Worm (Caenorhabditis elegans): ENCODE data around the gene F58A6.2.

F58A6.2 gene

DNA sequence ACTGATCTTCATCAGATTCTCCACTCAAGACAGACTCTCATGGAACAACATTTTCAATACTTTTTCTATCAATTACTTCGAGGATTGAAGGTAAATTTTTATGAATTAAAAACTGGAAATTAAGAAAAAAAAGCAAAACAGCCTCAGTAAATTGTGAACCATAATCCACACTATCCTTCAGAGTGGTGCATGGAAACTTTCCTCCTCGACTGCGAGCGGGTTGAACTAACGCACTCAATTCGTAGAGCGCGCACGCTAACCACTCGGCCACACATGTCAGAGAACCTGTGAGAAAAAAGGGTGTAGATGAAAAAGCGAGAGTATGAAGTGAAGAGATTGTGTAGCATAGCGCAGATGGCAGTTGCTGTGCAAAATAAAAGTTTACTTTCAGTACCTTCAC, 31.5 kb upstream of the F58A6.2 start:
- peak; percentile 98 for TF ChIP-seq sox-4 (tag; optimal IDR thresholded peaks at IDR 0.05)
- TF ChIP-seq madf-2 (tag; optimal IDR thresholded peaks at IDR 0.05): peak; percentile 96
- peak; percentile 98 for TF ChIP-seq ceh-6 (GFP tag; optimal IDR thresholded peaks at IDR 0.05)
- TF ChIP-seq fax-1 (tag; optimal IDR thresholded peaks at IDR 0.05): peak; percentile 95
- peak; percentile 94 for TF ChIP-seq lin-11 (tag; optimal IDR thresholded peaks at IDR 0.05)
- peak; percentile 96 for TF ChIP-seq hlh-15 (tag; optimal IDR thresholded peaks at IDR 0.05)
- no peak for TF ChIP-seq pax-1 (tag; optimal IDR thresholded peaks at IDR 0.05)
- peak; percentile 96 for TF ChIP-seq dmd-4 (tag; optimal IDR thresholded peaks at IDR 0.05; ENCODE audit: borderline replicate concordance)
- peak; percentile 92 for TF ChIP-seq npax-4 (tag; optimal IDR thresholded peaks at IDR 0.05)
- TF ChIP-seq tbx-7 (tag; optimal IDR thresholded peaks at IDR 0.05): peak; percentile 75
- peak; percentile 81 for TF ChIP-seq ceh-31 (tag; optimal IDR thresholded peaks at IDR 0.05)
- TF ChIP-seq zip-5 (tag; optimal IDR thresholded peaks at IDR 0.05): peak; percentile 79
- TF ChIP-seq ama-1 (optimal IDR thresholded peaks at IDR 0.05): no peak
- TF ChIP-seq pha-4 (tag; optimal IDR thresholded peaks at IDR 0.05): no peak
- TF ChIP-seq unc-55 (GFP tag; optimal IDR thresholded peaks at IDR 0.05): no peak
- peak; percentile 86 for TF ChIP-seq ceh-2 (tag; optimal IDR thresholded peaks at IDR 0.05)
- TF ChIP-seq odd-2 (tag; optimal IDR thresholded peaks at IDR 0.05): peak; percentile 72
- peak; percentile 88 for TF ChIP-seq rnt-1 (tag; optimal IDR thresholded peaks at IDR 0.05)
- TF ChIP-seq nfya-1 (tag; optimal IDR thresholded peaks at IDR 0.05): peak; percentile 88
- peak; percentile 96 for TF ChIP-seq che-1 (tag; optimal IDR thresholded peaks at IDR 0.05)
- TF ChIP-seq pag-3 (tag; optimal IDR thresholded peaks at IDR 0.05; ENCODE audit: borderline replicate concordance): peak; percentile 68
- peak; percentile 95 for TF ChIP-seq ceh-34 (tag; optimal IDR thresholded peaks at IDR 0.05)
- TF ChIP-seq C38D4.7 (GFP tag; optimal IDR thresholded peaks at IDR 0.05): peak; percentile 96
- peak; percentile 97 for TF ChIP-seq unc-3 (GFP tag; conservative IDR thresholded peaks at IDR 0.05)
- TF ChIP-seq unc-3 (tag; optimal IDR thresholded peaks at IDR 0.05): peak; percentile 91
- peak; percentile 91 for TF ChIP-seq ceh-9 (tag; optimal IDR thresholded peaks at IDR 0.05)
- TF ChIP-seq pqm-1 (tag; optimal IDR thresholded peaks at IDR 0.05): peak; percentile 93
- peak; percentile 92 for TF ChIP-seq tbx-2 (tag; optimal IDR thresholded peaks at IDR 0.05)
- TF ChIP-seq syd-9 (tag; optimal IDR thresholded peaks at IDR 0.05): peak; percentile 96
- TF ChIP-seq mec-3 (tag; optimal IDR thresholded peaks at IDR 0.05; ENCODE audit: borderline replicate concordance): peak; percentile 87
- peak; percentile 41 for TF ChIP-seq pros-1 (tag; optimal IDR thresholded peaks at IDR 0.05)
- peak; percentile 94 for TF ChIP-seq lim-6 (tag; optimal IDR thresholded peaks at IDR 0.05)
- TF ChIP-seq ceh-18 (tag; optimal IDR thresholded peaks at IDR 0.05): peak; percentile 90
- peak; percentile 98 for TF ChIP-seq Y22D7AL.16 (tag; optimal IDR thresholded peaks at IDR 0.05)
- peak; percentile 98 for TF ChIP-seq hlh-6 (tag; optimal IDR thresholded peaks at IDR 0.05)
- TF ChIP-seq F13H6.1 (tag; optimal IDR thresholded peaks at IDR 0.05): peak; percentile 92
- TF ChIP-seq ceh-30 (tag; optimal IDR thresholded peaks at IDR 0.05): peak; percentile 74
- TF ChIP-seq gmeb-2 (tag; optimal IDR thresholded peaks at IDR 0.05): peak; percentile 98
- peak; percentile 92 for TF ChIP-seq ceh-45 (GFP tag; IDR thresholded peaks at IDR 0.05)
- peak; percentile 93 for TF ChIP-seq ref-2 (tag; optimal IDR thresholded peaks at IDR 0.05)
- peak; percentile 28 for TF ChIP-seq ceh-22 (tag; optimal IDR thresholded peaks at IDR 0.05)
- peak; percentile 94 for TF ChIP-seq ttx-3 (tag; optimal IDR thresholded peaks at IDR 0.05)
- TF ChIP-seq ahr-1 (tag; optimal IDR thresholded peaks at IDR 0.05): peak; percentile 90
- TF ChIP-seq ztf-16 (tag; optimal IDR thresholded peaks at IDR 0.05): peak; percentile 96
- TF ChIP-seq K09A11.1 (tag; optimal IDR thresholded peaks at IDR 0.05; ENCODE audit: insufficient read depth): peak; percentile 90
- TF ChIP-seq elt-4 (tag; optimal IDR thresholded peaks at IDR 0.05): peak; percentile 93
- peak; percentile 98 for TF ChIP-seq pat-9 (tag; optimal IDR thresholded peaks at IDR 0.05)
- TF ChIP-seq ceh-19 (GFP tag; optimal IDR thresholded peaks at IDR 0.05): peak; percentile 97
- peak; percentile 66 for TF ChIP-seq unc-42 (tag; optimal IDR thresholded peaks at IDR 0.05)
- TF ChIP-seq K02D7.2 (tag; optimal IDR thresholded peaks at IDR 0.05): peak; percentile 95
- TF ChIP-seq pha-2 (tag; optimal IDR thresholded peaks at IDR 0.05): peak; percentile 93
- peak; percentile 88 for TF ChIP-seq eyg-1 (tag; optimal IDR thresholded peaks at IDR 0.05)
- TF ChIP-seq unc-86 (tag; optimal IDR thresholded peaks at IDR 0.05): peak; percentile 92
- peak; percentile 88 for TF ChIP-seq C08G9.2 (tag; optimal IDR thresholded peaks at IDR 0.05)
